Worm (Caenorhabditis elegans) whole organism, L2 larva: ENCODE data around the gene stg-2.

ENCODE experiments used
- elt-3 ChIP-seq: sonication (generic microtip); optimal IDR thresholded peaks from 2 replicates; lab custom pipeline; 2017; ENCODE audit warnings: missing biosample characterization, missing genetic modification characterization
- unc-55 ChIP-seq: fragments of 150-350 bp; sonication (generic microtip); optimal IDR thresholded peaks from 3 replicates; lab custom pipeline; 2014; ENCODE audit warnings: missing biosample characterization, missing genetic modification reagents, missing genetic modification characterization

DNA sequence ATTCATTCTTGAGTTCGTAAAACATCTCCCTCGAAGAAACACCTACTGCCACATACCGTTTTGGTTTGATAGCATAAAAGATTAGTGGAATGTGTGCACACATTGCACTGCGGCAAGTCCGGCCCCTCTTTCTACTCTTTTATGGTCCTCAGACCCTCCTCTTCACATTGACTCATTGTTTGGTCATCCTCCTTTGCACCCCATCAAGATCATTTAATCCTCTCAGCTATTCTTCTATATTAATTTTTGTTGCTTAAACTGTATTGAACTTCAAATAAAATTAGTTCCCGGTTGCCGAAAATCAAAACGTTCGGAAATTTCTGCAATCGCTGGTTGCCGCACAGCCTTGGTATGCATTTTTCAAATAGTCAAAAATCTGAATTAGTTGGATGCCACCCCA, 16.6 kb upstream of the stg-2 start, which contains the start of gene rig-1:
- TF ChIP-seq unc-55 (GFP tag; lab: Kevin White, UChicago) (no peak), elt-3 (tag; lab: Kevin White, UChicago) (no peak)
